Worm (Caenorhabditis elegans) whole organism, L2 larva: ENCODE measurements around the gene sec-16A.1.

Source experiments
- C34F6.9 ChIP-seq: fragments of 150-350 bp; optimal IDR thresholded peaks from 2 replicates; lab custom pipeline; 2014; ENCODE audit warnings: missing biosample characterization, missing genetic modification characterization
- Y55F3AM.14 ChIP-seq: fragments of 200-800 bp; sonication (Bioruptor generic); optimal IDR thresholded peaks from 2 replicates; lab custom pipeline; 2018; ENCODE audit warnings: mild to moderate bottlenecking, missing genetic modification characterization, missing compliant biosample characterization
- ZK546.5 ChIP-seq: sonication (generic microtip); optimal IDR thresholded peaks from 2 replicates; lab custom pipeline; 2017; ENCODE audit warnings: missing biosample characterization, missing genetic modification characterization
- alr-1 ChIP-seq: fragments of 150-350 bp; optimal IDR thresholded peaks from 2 replicates; lab custom pipeline; 2014; ENCODE audit warnings: missing biosample characterization, missing genetic modification characterization
- aly-2 ChIP-seq: fragments of 150-350 bp; optimal IDR thresholded peaks from 2 replicates; lab custom pipeline; 2014; ENCODE audit warnings: missing biosample characterization, missing genetic modification characterization
- ama-1 ChIP-seq: fragments of 150-350 bp; optimal IDR thresholded peaks from 2 replicates; lab custom pipeline; 2018; ENCODE audit warnings: inconsistent platforms
- blmp-1 ChIP-seq: sonication (generic microtip); optimal IDR thresholded peaks from 2 replicates; lab custom pipeline; 2017; ENCODE audit warnings: missing genetic modification characterization, mild to moderate bottlenecking, missing compliant biosample characterization, antibody characterized with exemption, moderate library complexity; ENCODE audit not compliant: insufficient read depth
- ceh-16 ChIP-seq: fragments of 150-350 bp; optimal IDR thresholded peaks from 2 replicates; lab custom pipeline; 2014; ENCODE audit warnings: missing biosample characterization, missing genetic modification characterization
- ceh-82 ChIP-seq: fragments of 150-350 bp; optimal IDR thresholded peaks from 2 replicates; lab custom pipeline; 2014; ENCODE audit warnings: missing biosample characterization, missing genetic modification characterization
- crh-2 ChIP-seq: sonication (generic microtip); optimal IDR thresholded peaks from 2 replicates; lab custom pipeline; 2017; ENCODE audit warnings: missing biosample characterization, missing genetic modification characterization
- elt-1 ChIP-seq: fragments of 150-350 bp; optimal IDR thresholded peaks from 2 replicates; lab custom pipeline; 2014; ENCODE audit warnings: missing biosample characterization, missing genetic modification characterization
- fos-1 ChIP-seq: fragments of 150-350 bp; optimal IDR thresholded peaks from 2 replicates; lab custom pipeline; 2014; ENCODE audit warnings: missing biosample characterization, missing genetic modification characterization
- gmeb-1 ChIP-seq: fragments of 150-350 bp; optimal IDR thresholded peaks from 2 replicates; lab custom pipeline; 2014; ENCODE audit warnings: missing biosample characterization, missing genetic modification characterization
- lin-39 ChIP-seq: fragments of 150-350 bp; optimal IDR thresholded peaks from 2 replicates; lab custom pipeline; 2014; ENCODE audit warnings: missing biosample characterization, missing genetic modification reagents, missing genetic modification characterization
- lsy-2 ChIP-seq, 2 experiments: fragments of 150-350 bp in 1 of 2; sonication (generic microtip) in 1 of 2; optimal IDR thresholded peaks; 2 replicates each; lab custom pipeline; 2014 to 2017; ENCODE audit warnings: missing biosample characterization in 2 of 2, missing genetic modification characterization in 2 of 2
- mab-5 ChIP-seq: fragments of 150-350 bp; optimal IDR thresholded peaks from 2 replicates; lab custom pipeline; 2014; ENCODE audit warnings: missing biosample characterization, missing genetic modification characterization
- mdl-1 ChIP-seq, 2 experiments: fragments of 150-350 bp in 1 of 2; sonication (generic microtip) in 1 of 2; optimal IDR thresholded peaks; 2 replicates each; lab custom pipeline; 2017; ENCODE audit warnings: missing biosample characterization in 2 of 2, missing genetic modification characterization in 2 of 2
- nhr-10 ChIP-seq: sonication (generic microtip); optimal IDR thresholded peaks from 2 replicates; lab custom pipeline; 2017; ENCODE audit warnings: missing biosample characterization, missing genetic modification characterization
- nhr-11 ChIP-seq: fragments of 150-350 bp; optimal IDR thresholded peaks from 2 replicates; lab custom pipeline; 2014; ENCODE audit warnings: missing biosample characterization, missing genetic modification characterization
- nhr-12 ChIP-seq: fragments of 150-350 bp; optimal IDR thresholded peaks from 2 replicates; lab custom pipeline; 2014; ENCODE audit warnings: missing biosample characterization, missing genetic modification characterization
- nhr-237 ChIP-seq: fragments of 150-350 bp; optimal IDR thresholded peaks from 2 replicates; lab custom pipeline; 2014; ENCODE audit warnings: missing biosample characterization, missing genetic modification characterization
- nhr-25 ChIP-seq: fragments of 150-350 bp; sonication (generic microtip); optimal IDR thresholded peaks from 3 replicates; lab custom pipeline; 2014; ENCODE audit warnings: missing biosample characterization, missing genetic modification characterization
- nhr-77 ChIP-seq: fragments of 150-350 bp; optimal IDR thresholded peaks from 2 replicates; lab custom pipeline; 2014; ENCODE audit warnings: missing biosample characterization, missing genetic modification characterization
- peb-1 ChIP-seq: fragments of 150-350 bp; optimal IDR thresholded peaks from 2 replicates; lab custom pipeline; 2014; ENCODE audit warnings: missing biosample characterization, missing genetic modification characterization
- skn-1 ChIP-seq: sonication (generic microtip); optimal IDR thresholded peaks from 2 replicates; lab custom pipeline; 2017; ENCODE audit warnings: missing biosample characterization, missing genetic modification characterization
- sma-9 ChIP-seq, 2 experiments: fragments of 150-350 bp in 1 of 2; sonication (generic microtip) in 1 of 2; optimal IDR thresholded peaks; 2 replicates each; lab custom pipeline; 2014 to 2016; ENCODE audit warnings: missing genetic modification characterization in 2 of 2, mild to moderate bottlenecking in 1 of 2, missing biosample characterization in 1 of 2, missing compliant biosample characterization in 1 of 2, missing genetic modification reagents in 1 of 2, moderate library complexity in 1 of 2
- snpc-4 ChIP-seq: fragments of 150-350 bp; optimal IDR thresholded peaks from 2 replicates; lab custom pipeline; 2014; ENCODE audit warnings: missing biosample characterization, missing genetic modification characterization
- unc-55 ChIP-seq: fragments of 150-350 bp; sonication (generic microtip); optimal IDR thresholded peaks from 3 replicates; lab custom pipeline; 2014; ENCODE audit warnings: missing biosample characterization, missing genetic modification reagents, missing genetic modification characterization
- ztf-11 ChIP-seq: sonication (generic microtip); optimal IDR thresholded peaks from 2 replicates; lab custom pipeline; 2017; ENCODE audit warnings: missing biosample characterization, missing genetic modification characterization
- ztf-4 ChIP-seq: fragments of 150-350 bp; optimal IDR thresholded peaks from 2 replicates; lab custom pipeline; 2014; ENCODE audit warnings: missing biosample characterization, missing genetic modification characterization

The sec-16A.1 gene

DNA sequence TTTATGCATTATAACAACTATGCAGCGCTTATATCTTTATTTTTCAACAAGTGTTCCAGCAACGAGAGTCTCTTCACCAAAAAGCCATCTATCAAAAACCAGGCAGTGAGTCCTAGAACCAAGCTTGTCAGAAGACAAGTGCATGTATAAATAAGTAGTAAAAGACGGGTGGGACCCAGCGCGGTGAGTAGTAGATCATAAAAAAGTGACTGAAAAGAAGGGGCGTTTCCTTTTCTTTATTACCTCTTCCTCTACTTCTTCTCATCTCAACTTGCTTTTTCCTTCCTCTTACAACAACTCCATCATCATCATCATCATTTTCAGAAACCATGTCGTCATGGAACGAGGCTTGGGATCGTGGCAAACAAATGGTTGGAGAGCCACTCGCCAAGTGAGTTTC is 10.9 kb downstream of the sec-16A.1 start, which contains the start of gene eat-4:
eat-4 (plus strand) TSS at position 301 of the 400 bp plus-strand sequence.
- TF ChIP-seq unc-55 (GFP tag; lab: Kevin White, UChicago) (peak; percentile 2), nhr-77 (tag; lab: Kevin White, UChicago) (no peak), blmp-1 (no peak)

DNA sequence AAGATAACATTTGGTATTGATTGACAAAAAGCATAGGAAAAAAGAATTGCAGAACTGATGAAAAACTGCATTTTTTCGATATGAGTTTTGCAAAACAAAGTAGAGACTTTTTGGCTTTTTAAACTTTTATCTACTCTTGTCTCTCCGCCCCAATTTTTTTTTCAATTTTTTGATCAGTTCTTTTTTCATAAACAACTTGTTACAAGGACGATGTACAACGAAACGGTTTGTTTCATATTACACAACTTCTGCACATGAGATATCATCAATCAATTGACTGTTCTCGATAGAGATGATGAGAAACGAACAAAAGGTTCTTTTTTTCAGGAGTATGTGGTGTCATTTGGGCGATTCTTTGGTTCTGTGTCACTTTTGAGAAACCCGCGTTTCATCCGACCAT is 13.0 kb downstream of the sec-16A.1 start, which contains the start of gene ZK512.7:
ZK512.7 (minus strand) TSS at position 101 of the 400 bp plus-strand sequence.
- TF ChIP-seq ztf-4 (tag; lab: Kevin White, UChicago) (no peak), C34F6.9 (tag; lab: Kevin White, UChicago) (no peak), peb-1 (tag; lab: Kevin White, UChicago) (no peak), ama-1 (lab: Kevin White, UChicago) (no peak), ceh-82 (tag; lab: Kevin White, UChicago) (no peak), Y55F3AM.14 (GFP tag; lab: Kevin White, UChicago) (no peak), mab-5 (tag; lab: Kevin White, UChicago) (no peak), nhr-237 (tag; lab: Kevin White, UChicago) (no peak)

ce11 chrIII:9143911-9144310 is 18.3 kb downstream of the sec-16A.1 start, which contains the start of gene ZK512.11:
Gene ZK512.11 (plus strand): TSS chrIII:9144211.
- TF ChIP-seq nhr-11 (no peak), C34F6.9 (tag; lab: Kevin White, UChicago) (peak; percentile 3), ceh-82 (tag; lab: Kevin White, UChicago) (no peak), lsy-2 (tag; optimal IDR thresholded peaks at IDR 0.05; lab: Kevin White, UChicago) (peak in 1 of 2 experiments; percentile 5), unc-55 (GFP tag; lab: Kevin White, UChicago) (peak; percentile 19)

DNA sequence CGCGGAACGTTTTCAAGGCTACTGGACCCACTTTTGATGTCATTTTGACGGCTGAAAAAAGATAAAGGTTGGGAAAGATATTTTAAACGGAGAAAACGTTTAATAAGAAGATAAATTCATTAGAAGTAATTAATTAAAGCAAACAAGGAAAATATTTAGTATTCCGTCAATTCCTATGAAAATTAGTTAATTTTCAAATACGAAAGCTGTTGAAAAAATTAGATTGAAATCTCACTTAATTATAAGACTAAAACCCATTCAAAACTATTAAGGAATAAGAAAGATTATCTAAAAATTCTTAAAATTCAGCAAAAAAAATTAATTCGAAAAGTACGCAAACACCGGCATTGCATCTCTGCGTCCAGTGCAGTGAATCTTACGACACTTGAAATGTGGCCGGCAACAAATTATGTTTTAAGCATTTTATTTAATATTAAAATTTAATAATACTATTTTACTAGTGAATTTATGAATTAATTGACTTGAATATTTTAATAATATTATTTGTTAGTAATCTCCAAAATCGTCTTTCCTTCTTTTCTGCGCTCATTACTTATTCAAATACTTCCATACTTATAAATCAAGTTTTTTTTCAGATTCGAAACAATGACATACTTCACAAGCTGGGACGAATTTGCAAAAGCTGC is 19.2 kb downstream of the sec-16A.1 start, which contains the start of the genes ZK512.2 and ZK512.4:
ZK512.2 (minus strand) TSS at position 51 of the 647 bp plus-strand sequence.
ZK512.4 (plus strand) TSS at position 597 of the 647 bp plus-strand sequence.
- TF ChIP-seq unc-55 (GFP tag; lab: Kevin White, UChicago) (peak; percentile 38), crh-2 (tag; lab: Kevin White, UChicago) (peak; percentile 7), gmeb-1 (tag; lab: Kevin White, UChicago) (peak; percentile 29), ZK546.5 (tag; lab: Kevin White, UChicago) (no peak), C34F6.9 (tag; lab: Kevin White, UChicago) (peak; percentile 28), lsy-2 (tag; optimal IDR thresholded peaks at IDR 0.05; lab: Kevin White, UChicago) (peak in 1 of 2 experiments; percentile 50), snpc-4 (tag; lab: Kevin White, UChicago) (no peak)
- TF ChIP-seq, all 48 proteins: peak for 5

DNA sequence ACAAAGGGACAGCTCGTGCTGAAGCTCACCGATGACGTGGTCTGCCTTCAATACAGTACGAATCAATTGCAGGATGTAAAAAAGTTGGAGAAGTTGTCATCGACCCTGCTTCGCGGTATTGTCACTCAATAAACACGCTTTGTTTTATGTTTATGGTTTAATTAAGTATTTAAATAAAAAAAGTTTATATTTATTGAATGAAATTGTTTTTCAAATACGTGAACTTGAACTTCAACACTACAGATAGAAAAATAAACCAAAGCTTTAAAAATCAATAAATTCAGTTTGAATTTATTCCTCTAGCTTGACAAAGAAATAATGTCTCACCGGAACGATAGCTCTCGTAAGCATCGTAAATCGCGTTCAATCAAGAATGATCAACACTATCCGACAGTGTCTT is 20.1 kb downstream of the sec-16A.1 start, which contains the start of gene ZK512.8:
ZK512.8 (plus strand) TSS at position 301 of the 400 bp plus-strand sequence.
- TF ChIP-seq ztf-11 (tag; lab: Kevin White, UChicago) = no peak
- no peak for TF ChIP-seq fos-1 (tag; lab: Kevin White, UChicago)
- TF ChIP-seq skn-1 (tag; lab: Kevin White, UChicago) = no peak
- TF ChIP-seq aly-2 (tag; lab: Kevin White, UChicago) = no peak
- TF ChIP-seq C34F6.9 (tag; lab: Kevin White, UChicago) = no peak

- TF ChIP-seq lin-39 (tag; lab: Kevin White, UChicago) = no peak
- no peak for TF ChIP-seq gmeb-1 (tag; lab: Kevin White, UChicago)
- no peak for TF ChIP-seq mdl-1 (tag; optimal IDR thresholded peaks at IDR 0.05; lab: Kevin White, UChicago)
- TF ChIP-seq ama-1 (lab: Kevin White, UChicago) = no peak
- TF ChIP-seq ceh-16 (tag; lab: Kevin White, UChicago) = no peak
- no peak for TF ChIP-seq nhr-25 (tag; lab: Kevin White, UChicago)
- TF ChIP-seq blmp-1 = no peak
- no peak for TF ChIP-seq nhr-12 (tag; lab: Kevin White, UChicago)
- no peak for TF ChIP-seq sma-9 (GFP tag; optimal IDR thresholded peaks at IDR 0.05; lab: Kevin White, UChicago)
- no peak for TF ChIP-seq sma-9 (tag; optimal IDR thresholded peaks at IDR 0.05; lab: Kevin White, UChicago)
- TF ChIP-seq nhr-11 = no peak
- no peak for TF ChIP-seq alr-1 (tag; lab: Kevin White, UChicago)
- no peak for TF ChIP-seq peb-1 (tag; lab: Kevin White, UChicago)
- no peak for TF ChIP-seq nhr-10 (tag; lab: Kevin White, UChicago)
- no peak for TF ChIP-seq fos-1 (tag; lab: Kevin White, UChicago)
- no peak for TF ChIP-seq elt-1 (tag; lab: Kevin White, UChicago)
Measured at ce11 chrIII:9149132-9149531, 23.5 kb downstream of the sec-16A.1 start.
